Worm (Caenorhabditis elegans): ENCODE results near the gene col-73.

Gene col-73

DNA sequence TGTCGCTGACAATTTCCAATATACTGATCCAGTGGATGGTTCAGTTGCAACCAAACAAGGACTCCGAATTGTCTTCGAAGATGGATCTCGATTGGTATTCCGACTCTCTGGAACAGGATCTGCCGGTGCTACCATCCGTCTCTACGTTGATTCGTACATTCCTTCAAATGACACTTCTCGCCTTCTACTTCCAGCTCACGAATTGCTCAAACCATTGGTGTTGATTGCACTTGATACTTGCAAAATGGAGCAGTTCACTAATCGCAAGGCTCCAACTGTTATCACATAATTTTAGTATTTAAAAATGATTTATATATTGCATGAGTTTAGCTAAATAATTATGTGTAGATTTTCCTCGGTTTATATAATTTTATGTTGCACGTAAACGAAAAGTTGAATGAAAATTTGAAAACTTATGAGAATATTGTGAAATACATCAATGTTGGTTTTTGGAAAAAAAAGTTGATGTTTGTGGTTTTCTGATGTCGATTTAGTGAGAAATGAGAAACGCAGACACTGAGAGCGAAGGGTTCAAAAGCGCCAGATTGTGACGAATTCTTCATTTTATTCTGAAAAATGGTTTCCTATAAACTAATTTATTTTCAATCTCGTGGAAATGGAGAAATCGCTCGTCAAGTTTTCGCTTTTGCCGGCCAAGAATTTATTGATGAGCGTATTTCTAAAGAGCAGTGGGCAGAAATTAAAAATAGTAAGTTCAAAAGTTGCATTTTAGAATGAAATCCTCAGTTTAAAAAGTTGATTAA is 18.3 kb upstream of the col-73 start, which contains the start of gene gst-9:
Gene gst-9 (plus strand): TSS at position 574 of the 764 bp plus-strand sequence.
- TF ChIP-seq lin-39 (tag; optimal IDR thresholded peaks at IDR 0.05) (no peak), nhr-10 (tag; optimal IDR thresholded peaks at IDR 0.05) (no peak), sma-9 (GFP tag; optimal IDR thresholded peaks at IDR 0.05) (peak; percentile 33), sma-9 (tag; optimal IDR thresholded peaks at IDR 0.05) (no peak), aly-2 (tag; optimal IDR thresholded peaks at IDR 0.05) (no peak), nhr-11 (tag; optimal IDR thresholded peaks at IDR 0.05) (no peak), ZK546.5 (tag; optimal IDR thresholded peaks at IDR 0.05) (no peak), dmd-4 (tag; optimal IDR thresholded peaks at IDR 0.05) (no peak), F13H6.1 (tag; optimal IDR thresholded peaks at IDR 0.05) (peak; percentile 25), lin-11 (tag; optimal IDR thresholded peaks at IDR 0.05) (no peak), sem-4 (tag; optimal IDR thresholded peaks at IDR 0.05) (no peak), sma-3 (GFP tag; optimal IDR thresholded peaks at IDR 0.05) (peak; percentile 23), mbf-1 (tag; optimal IDR thresholded peaks at IDR 0.05) (no peak), nhr-77 (tag; optimal IDR thresholded peaks at IDR 0.05) (no peak), nhr-23 (tag; optimal IDR thresholded peaks at IDR 0.05) (no peak), nhr-21 (tag; optimal IDR thresholded peaks at IDR 0.05) (no peak), elt-3 (tag; optimal IDR thresholded peaks at IDR 0.05) (no peak), lin-13 (GFP tag; optimal IDR thresholded peaks at IDR 0.05) (no peak), ceh-82 (tag; optimal IDR thresholded peaks at IDR 0.05) (no peak), nhr-25 (tag; optimal IDR thresholded peaks at IDR 0.05) (no peak), lsy-2 (tag; optimal IDR thresholded peaks at IDR 0.05) (peak in 1 of 2 experiments; percentile 51), unc-62 (GFP tag; optimal IDR thresholded peaks at IDR 0.05) (no peak), R02D3.7 (tag; optimal IDR thresholded peaks at IDR 0.05) (no peak), C34F6.9 (tag; optimal IDR thresholded peaks at IDR 0.05) (no peak), skn-1 (tag; optimal IDR thresholded peaks at IDR 0.05) (no peak), fos-1 (tag; optimal IDR thresholded peaks at IDR 0.05) (no peak), gmeb-1 (tag; optimal IDR thresholded peaks at IDR 0.05) (no peak), nhr-12 (tag; optimal IDR thresholded peaks at IDR 0.05) (no peak), snpc-4 (tag; optimal IDR thresholded peaks at IDR 0.05) (no peak), egl-27 (tag; optimal IDR thresholded peaks at IDR 0.05) (no peak), crh-2 (tag; optimal IDR thresholded peaks at IDR 0.05) (peak; percentile 61), mab-5 (tag; optimal IDR thresholded peaks at IDR 0.05) (no peak), peb-1 (tag; optimal IDR thresholded peaks at IDR 0.05) (no peak), blmp-1 (tag; optimal IDR thresholded peaks at IDR 0.05; ENCODE audit: insufficient read depth) (no peak), unc-55 (GFP tag; optimal IDR thresholded peaks at IDR 0.05) (peak; percentile 43), unc-39 (tag; optimal IDR thresholded peaks at IDR 0.05) (no peak), ama-1 (optimal IDR thresholded peaks at IDR 0.05) (peak; percentile 81), alr-1 (tag; optimal IDR thresholded peaks at IDR 0.05) (no peak), ztf-1 (GFP tag; conservative IDR thresholded peaks at IDR 0.05) (no peak), ceh-16 (tag; optimal IDR thresholded peaks at IDR 0.05) (no peak), nhr-237 (tag; optimal IDR thresholded peaks at IDR 0.05) (no peak), nhr-129 (tag; optimal IDR thresholded peaks at IDR 0.05) (peak; percentile 33), elt-1 (tag; optimal IDR thresholded peaks at IDR 0.05) (no peak), ztf-11 (tag; optimal IDR thresholded peaks at IDR 0.05) (no peak), nhr-6 (tag; optimal IDR thresholded peaks at IDR 0.05) (peak; percentile 8), Y55F3AM.14 (GFP tag; optimal IDR thresholded peaks at IDR 0.05) (no peak), mdl-1 (tag; optimal IDR thresholded peaks at IDR 0.05) (no peak), ztf-4 (tag; optimal IDR thresholded peaks at IDR 0.05) (peak; percentile 66), zag-1 (tag; optimal IDR thresholded peaks at IDR 0.05) (no peak)
